Comparison of ENCODE assay signal across 1 worm cellular context in the genomic region with DNA sequence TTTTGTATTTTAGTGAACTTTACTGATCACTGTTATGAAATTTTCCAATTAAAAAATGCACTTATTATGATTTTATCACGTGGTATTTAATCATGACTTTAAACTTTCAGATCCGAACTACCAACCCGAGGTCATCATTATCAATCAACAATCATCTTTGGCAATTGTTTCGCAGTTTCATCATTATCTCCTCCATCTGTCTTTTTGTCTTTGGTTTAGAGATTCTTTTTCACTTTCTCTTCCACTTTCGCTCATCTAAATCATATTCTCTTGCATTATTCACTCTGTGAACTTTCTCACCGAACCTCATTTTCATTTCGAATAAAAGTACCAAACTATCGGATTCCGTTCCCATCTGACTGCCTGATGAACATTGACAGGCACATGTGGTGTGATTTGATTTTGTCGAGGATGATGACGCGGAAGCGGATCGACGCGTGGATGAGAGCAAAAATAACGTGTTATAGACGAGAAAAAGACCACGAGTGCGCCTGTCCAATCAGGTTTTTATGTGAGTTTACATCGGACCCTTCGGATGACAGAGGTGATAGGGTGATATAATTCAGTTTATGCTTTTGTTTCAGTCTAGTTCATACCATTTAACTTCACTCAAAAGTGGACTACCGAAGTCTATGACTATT.
A peak's percentile ranks its signal among the peaks of the same experiment; 100 is the strongest.
TF ChIP-seq lines count a peak whose summit lies in the region.

No protein-coding gene starts in this region.

TF ChIP-seq in whole organism, L2 larva, 48 proteins besides CTCF, POLR2A, EP300 and RAD21 (continued from another document):
- no peak for TF ChIP-seq ztf-11 (tag; optimal IDR thresholded peaks at IDR 0.05; lab: Kevin White, UChicago)
- TF ChIP-seq sma-3 (GFP tag; optimal IDR thresholded peaks at IDR 0.05; lab: Kevin White, UChicago) = no peak
- peak; percentile 35 for TF ChIP-seq sma-9 (GFP tag; optimal IDR thresholded peaks at IDR 0.05; lab: Kevin White, UChicago)
- no peak for TF ChIP-seq sma-9 (tag; optimal IDR thresholded peaks at IDR 0.05; lab: Kevin White, UChicago)
- peak; percentile 50 for TF ChIP-seq nhr-129 (tag; optimal IDR thresholded peaks at IDR 0.05; lab: Kevin White, UChicago)
- no peak for TF ChIP-seq ceh-82 (tag; optimal IDR thresholded peaks at IDR 0.05; lab: Kevin White, UChicago)
- TF ChIP-seq mab-5 (tag; optimal IDR thresholded peaks at IDR 0.05; lab: Kevin White, UChicago) = no peak
- TF ChIP-seq lin-39 (tag; optimal IDR thresholded peaks at IDR 0.05; lab: Kevin White, UChicago) = no peak
- no peak for TF ChIP-seq ceh-16 (tag; optimal IDR thresholded peaks at IDR 0.05; lab: Kevin White, UChicago)
- TF ChIP-seq skn-1 (tag; optimal IDR thresholded peaks at IDR 0.05; lab: Kevin White, UChicago) = no peak
- no peak for TF ChIP-seq lin-13 (GFP tag; optimal IDR thresholded peaks at IDR 0.05; lab: Kevin White, UChicago)
- no peak for TF ChIP-seq nhr-237 (tag; optimal IDR thresholded peaks at IDR 0.05; lab: Kevin White, UChicago)
- TF ChIP-seq ztf-1 (GFP tag; conservative IDR thresholded peaks at IDR 0.05; lab: Robert Waterston, UW) = no peak
- TF ChIP-seq C34F6.9 (tag; optimal IDR thresholded peaks at IDR 0.05; lab: Kevin White, UChicago) = peak; percentile 10
- no peak for TF ChIP-seq elt-1 (tag; optimal IDR thresholded peaks at IDR 0.05; lab: Kevin White, UChicago)
- no peak for TF ChIP-seq nhr-6 (tag; optimal IDR thresholded peaks at IDR 0.05; lab: Kevin White, UChicago)
- no peak for TF ChIP-seq nhr-11 (tag; optimal IDR thresholded peaks at IDR 0.05; lab: Kevin White, UChicago)
- no peak for TF ChIP-seq gmeb-1 (tag; optimal IDR thresholded peaks at IDR 0.05; lab: Kevin White, UChicago)
- no peak for TF ChIP-seq crh-2 (tag; optimal IDR thresholded peaks at IDR 0.05; lab: Kevin White, UChicago)
